Fruit fly (Drosophila melanogaster) whole organism, embryonic: Measurements from ENCODE around the gene yps.

Experiments used
- Atf6 ChIP-seq: fragments of 200-800 bp; sonication (Bioruptor generic); IDR thresholded peaks from 2 replicates; pipeline ENCODE4 v1.3.6; 2022; ENCODE audit warnings: missing biosample characterization, missing genetic modification characterization
- CG10147 ChIP-seq: fragments of 200-800 bp; sonication (Bioruptor generic); optimal IDR thresholded peaks from 2 replicates; lab custom pipeline; 2019; ENCODE audit warnings: missing biosample characterization, mild to moderate bottlenecking, missing genetic modification characterization, moderate library complexity
- CG10209 ChIP-seq: fragments of 200-800 bp; sonication (Bioruptor generic); optimal IDR thresholded peaks from 3 replicates; lab custom pipeline; 2017; ENCODE audit warnings: missing biosample characterization, mild to moderate bottlenecking, missing genetic modification characterization, missing genetic modification reagents
- CG11723 ChIP-seq: fragments of 200-800 bp; sonication (Bioruptor generic); optimal IDR thresholded peaks from 2 replicates; lab custom pipeline; 2017; ENCODE audit warnings: missing biosample characterization, mild to moderate bottlenecking, missing genetic modification characterization
- CG12071 ChIP-seq: fragments of 200-800 bp; sonication (Bioruptor generic); optimal IDR thresholded peaks from 3 replicates; lab custom pipeline; 2018; ENCODE audit warnings: missing biosample characterization, mild to moderate bottlenecking, missing genetic modification characterization
- CG12236 ChIP-seq: fragments of 200-800 bp; sonication (Bioruptor generic); optimal IDR thresholded peaks from 2 replicates; lab custom pipeline; 2016; ENCODE audit warnings: missing biosample characterization, missing genetic modification characterization
- CG12744 ChIP-seq: fragments of 200-800 bp; sonication (Bioruptor generic); optimal IDR thresholded peaks from 2 replicates; lab custom pipeline; 2016; ENCODE audit warnings: missing biosample characterization, missing genetic modification characterization
- CG13123 ChIP-seq: fragments of 200-800 bp; sonication (Bioruptor generic); optimal IDR thresholded peaks from 2 replicates; lab custom pipeline; 2016; ENCODE audit warnings: missing biosample characterization, missing genetic modification characterization
- CG14965 ChIP-seq: fragments of 200-800 bp; sonication (Bioruptor generic); optimal IDR thresholded peaks from 2 replicates; lab custom pipeline; 2016; ENCODE audit warnings: missing biosample characterization, missing genetic modification characterization, borderline replicate concordance
- CG1832 ChIP-seq: fragments of 200-800 bp; sonication (Bioruptor generic); optimal IDR thresholded peaks from 2 replicates; lab custom pipeline; 2017; ENCODE audit warnings: missing biosample characterization, mild to moderate bottlenecking, missing genetic modification characterization, inconsistent platforms
- CG2202 ChIP-seq: fragments of 200-800 bp; sonication (Bioruptor generic); optimal IDR thresholded peaks from 2 replicates; lab custom pipeline; 2018; ENCODE audit warnings: missing biosample characterization, mild to moderate bottlenecking, missing genetic modification characterization
- CG3407 ChIP-seq: fragments of 200-800 bp; sonication (Bioruptor generic); optimal IDR thresholded peaks from 2 replicates; lab custom pipeline; 2018; ENCODE audit warnings: missing biosample characterization, mild to moderate bottlenecking, missing genetic modification characterization
- CG7556 ChIP-seq: fragments of 200-800 bp; sonication (Bioruptor generic); optimal IDR thresholded peaks from 2 replicates; lab custom pipeline; 2017; ENCODE audit warnings: missing biosample characterization, mild to moderate bottlenecking, missing genetic modification characterization
- CG9797 ChIP-seq: fragments of 200-800 bp; sonication (Bioruptor generic); optimal IDR thresholded peaks from 3 replicates; lab custom pipeline; 2018; ENCODE audit warnings: missing biosample characterization, mild to moderate bottlenecking, missing genetic modification characterization
- Drgx ChIP-seq: fragments of 200-800 bp; sonication (Bioruptor generic); IDR thresholded peaks from 2 replicates; pipeline ENCODE4 v1.3.6; 2022; ENCODE audit warnings: missing biosample characterization, missing genetic modification characterization
- ERR ChIP-seq: fragments of 200-800 bp; sonication (Bioruptor generic); optimal IDR thresholded peaks from 2 replicates; lab custom pipeline; 2016; ENCODE audit warnings: missing biosample characterization, missing genetic modification characterization
- Fer2 ChIP-seq: fragments of 200-800 bp; sonication (Bioruptor generic); optimal IDR thresholded peaks from 2 replicates; lab custom pipeline; 2018; ENCODE audit warnings: missing biosample characterization, mild to moderate bottlenecking, missing genetic modification characterization, moderate library complexity
- HLH3B ChIP-seq: fragments of 200-800 bp; sonication (Bioruptor generic); IDR thresholded peaks from 2 replicates; pipeline ENCODE4 v1.3.6; 2022; ENCODE audit warnings: missing biosample characterization, missing genetic modification characterization
- Hr39 ChIP-seq: fragments of >200 bp; optimal IDR thresholded peaks from 2 replicates; lab custom pipeline; 2017
- Lhr ChIP-seq: fragments of 200-800 bp; sonication (Bioruptor generic); optimal IDR thresholded peaks from 3 replicates; lab custom pipeline; 2017; ENCODE audit warnings: mild to moderate bottlenecking, missing biosample characterization, missing genetic modification reagents, missing genetic modification characterization
- MTF-1 ChIP-seq: fragments of 200-800 bp; sonication (Bioruptor generic); optimal IDR thresholded peaks from 2 replicates; lab custom pipeline; 2018; ENCODE audit warnings: missing biosample characterization, mild to moderate bottlenecking, missing genetic modification characterization, borderline replicate concordance
- Max ChIP-seq: fragments of 200-800 bp; sonication (Bioruptor generic); optimal IDR thresholded peaks from 2 replicates; lab custom pipeline; 2016; ENCODE audit warnings: missing biosample characterization, mild to moderate bottlenecking, missing genetic modification characterization
- Meics ChIP-seq: fragments of 200-800 bp; sonication (Bioruptor generic); optimal IDR thresholded peaks from 2 replicates; lab custom pipeline; 2017; ENCODE audit warnings: missing biosample characterization, mild to moderate bottlenecking, missing genetic modification characterization
- Nf-YB ChIP-seq: fragments of 200-800 bp; sonication (Bioruptor generic); optimal IDR thresholded peaks from 3 replicates; lab custom pipeline; 2019; ENCODE audit warnings: missing biosample characterization, mild to moderate bottlenecking, missing genetic modification characterization, moderate library complexity
- Opbp ChIP-seq: fragments of 200-800 bp; sonication (Bioruptor generic); IDR thresholded peaks from 3 replicates; pipeline ENCODE4 v1.3.6; 2022; ENCODE audit warnings: missing biosample characterization, missing genetic modification characterization; ENCODE audit not compliant: partially characterized antibody
- Poxn ChIP-seq: fragments of 200-800 bp; sonication (Bioruptor generic); IDR thresholded peaks from 2 replicates; pipeline ENCODE4 v1.3.6; 2022; ENCODE audit warnings: missing biosample characterization, missing genetic modification characterization
- Sry-δ ChIP-seq: fragments of 200-800 bp; sonication (Bioruptor generic); optimal IDR thresholded peaks from 2 replicates; lab custom pipeline; 2016; ENCODE audit warnings: missing biosample characterization, missing genetic modification characterization
- al ChIP-seq: fragments of 200-800 bp; sonication (Bioruptor generic); IDR thresholded peaks from 2 replicates; pipeline ENCODE4 v1.3.6; 2022; ENCODE audit warnings: missing biosample characterization, missing genetic modification characterization
- az2 ChIP-seq: fragments of 200-800 bp; sonication (Bioruptor generic); optimal IDR thresholded peaks from 3 replicates; lab custom pipeline; 2016; ENCODE audit warnings: missing biosample characterization, missing genetic modification characterization
- bab2 ChIP-seq: fragments of 200-800 bp; sonication (Bioruptor generic); optimal IDR thresholded peaks from 2 replicates; lab custom pipeline; 2016; ENCODE audit warnings: missing biosample characterization, missing genetic modification characterization
- bbx ChIP-seq: fragments of 200-800 bp; sonication (Bioruptor generic); IDR thresholded peaks from 2 replicates; pipeline ENCODE4 v1.3.6; 2022; ENCODE audit warnings: missing biosample characterization, missing genetic modification characterization; ENCODE audit not compliant: partially characterized antibody
- bsh ChIP-seq, 2 experiments: fragments of 200-800 bp; sonication (Bioruptor generic); optimal IDR thresholded peaks; 2 replicates each; lab custom pipeline; 2017 to 2018; ENCODE audit warnings: mild to moderate bottlenecking in 2 of 2, missing biosample characterization in 2 of 2, missing genetic modification characterization in 2 of 2, moderate library complexity in 1 of 2
- disco-r ChIP-seq: fragments of 200-800 bp; sonication (Bioruptor generic); optimal IDR thresholded peaks from 2 replicates; lab custom pipeline; 2016; ENCODE audit warnings: missing biosample characterization, missing genetic modification characterization
- en ChIP-seq: fragments of 200-800 bp; sonication (Bioruptor generic); optimal IDR thresholded peaks from 2 replicates; lab custom pipeline; 2016; ENCODE audit warnings: missing biosample characterization, missing genetic modification characterization
- eyg ChIP-seq: fragments of 200-800 bp; sonication (Bioruptor generic); optimal IDR thresholded peaks from 3 replicates; lab custom pipeline; 2016; ENCODE audit warnings: missing biosample characterization, missing genetic modification characterization
- fru ChIP-seq: fragments of >200 bp; optimal IDR thresholded peaks from 2 replicates; lab custom pipeline; 2017
- fu2 ChIP-seq: fragments of 200-800 bp; sonication (Bioruptor generic); optimal IDR thresholded peaks from 2 replicates; lab custom pipeline; 2016; ENCODE audit warnings: missing biosample characterization, missing genetic modification characterization
- gfzf ChIP-seq: fragments of 200-800 bp; sonication (Bioruptor generic); optimal IDR thresholded peaks from 2 replicates; lab custom pipeline; 2016; ENCODE audit warnings: missing biosample characterization, mild to moderate bottlenecking, missing genetic modification characterization, moderate library complexity
- hbn ChIP-seq: fragments of 200-800 bp; sonication (Bioruptor generic); IDR thresholded peaks from 2 replicates; pipeline ENCODE4 v1.3.6; 2022; ENCODE audit warnings: missing biosample characterization, missing genetic modification characterization; ENCODE audit not compliant: partially characterized antibody
- hth ChIP-seq: fragments of >200 bp; optimal IDR thresholded peaks from 2 replicates; lab custom pipeline; 2017; ENCODE audit warnings: inconsistent platforms
- knrl ChIP-seq: fragments of 200-800 bp; sonication (Bioruptor generic); IDR thresholded peaks from 3 replicates; pipeline ENCODE4 v1.3.6; 2022; ENCODE audit warnings: missing biosample characterization, missing genetic modification characterization; ENCODE audit not compliant: partially characterized antibody
- nerfin-1 ChIP-seq: fragments of 200-800 bp; sonication (Bioruptor generic); optimal IDR thresholded peaks from 3 replicates; lab custom pipeline; 2019; ENCODE audit warnings: missing biosample characterization, mild to moderate bottlenecking, missing genetic modification characterization, moderate library complexity
- p53 ChIP-seq: fragments of 200-800 bp; sonication (Bioruptor generic); optimal IDR thresholded peaks from 2 replicates; lab custom pipeline; 2016; ENCODE audit warnings: missing biosample characterization, missing genetic modification characterization
- peb ChIP-seq: fragments of 200-800 bp; sonication (Bioruptor generic); IDR thresholded peaks from 2 replicates; pipeline ENCODE4 v1.3.6; 2022; ENCODE audit warnings: missing biosample characterization, missing genetic modification characterization
- phol ChIP-seq: fragments of 200-800 bp; sonication (Bioruptor generic); optimal IDR thresholded peaks from 3 replicates; lab custom pipeline; 2018; ENCODE audit warnings: missing biosample characterization, mild to moderate bottlenecking, missing genetic modification characterization, moderate library complexity
- sens-2 ChIP-seq: fragments of 200-800 bp; sonication (Bioruptor generic); IDR thresholded peaks from 2 replicates; pipeline ENCODE4 v1.3.6; 2022; ENCODE audit warnings: missing biosample characterization, missing genetic modification characterization
- sisA ChIP-seq: fragments of 200-800 bp; sonication (Bioruptor generic); IDR thresholded peaks from 2 replicates; pipeline ENCODE4 v1.3.6; 2022; ENCODE audit warnings: missing biosample characterization, missing genetic modification characterization
- slbo ChIP-seq: fragments of 200-800 bp; sonication (Bioruptor generic); IDR thresholded peaks from 2 replicates; pipeline ENCODE4 v1.3.6; 2022; ENCODE audit warnings: missing biosample characterization, missing genetic modification characterization
- tio ChIP-seq: fragments of 200-800 bp; sonication (Bioruptor generic); optimal IDR thresholded peaks from 2 replicates; lab custom pipeline; 2017; ENCODE audit warnings: missing biosample characterization, missing genetic modification characterization, inconsistent platforms
- twi ChIP-seq: fragments of 200-800 bp; optimal IDR thresholded peaks from 2 replicates; lab custom pipeline; 2019; ENCODE audit warnings: missing biosample characterization, mild to moderate bottlenecking, missing genetic modification characterization, moderate library complexity
- vnd ChIP-seq: fragments of 200-800 bp; sonication (Bioruptor generic); IDR thresholded peaks from 3 replicates; pipeline ENCODE4 v1.3.6; 2022; ENCODE audit warnings: missing biosample characterization, missing genetic modification characterization; ENCODE audit not compliant: partially characterized antibody

Gene yps

dm6 chr3L:12136630-12137029 is 11.7 kb upstream of the yps start, which contains the start of the genes CG5645 and Atg12 (continued):
- no peak for TF ChIP-seq peb (GFP tag; lab: Robert Waterston, UW)
- no peak for TF ChIP-seq en (GFP tag; lab: Kevin White, UChicago)
- TF ChIP-seq fru, result no peak
- TF ChIP-seq disco-r, result no peak
- peak; percentile 71 for TF ChIP-seq bbx (GFP tag; lab: Robert Waterston, UW)
- TF ChIP-seq Hr39 (lab: Kevin White, UChicago), result no peak
- TF ChIP-seq hbn (GFP tag; lab: Robert Waterston, UW), result peak; percentile 69
- TF ChIP-seq fu2 (GFP tag; lab: Kevin White, UChicago), result no peak
- no peak for TF ChIP-seq sens-2 (GFP tag; lab: Robert Waterston, UW)
- TF ChIP-seq CG7556, result peak; percentile 52
- TF ChIP-seq MTF-1 (GFP tag; lab: Kevin White, UChicago), result no peak
- TF ChIP-seq HLH3B (GFP tag; lab: Robert Waterston, UW), result peak; percentile 66
- peak; percentile 41; the same call in 1 of the 2 replicates for TF ChIP-seq sisA (GFP tag; lab: Robert Waterston, UW)
- peak; percentile 59 for TF ChIP-seq phol (tag; lab: Kevin White, UChicago)
- peak; percentile 8 for TF ChIP-seq tio (GFP tag; lab: Kevin White, UChicago)
- no peak for TF ChIP-seq Poxn
- TF ChIP-seq slbo (GFP tag; lab: Robert Waterston, UW), result peak; percentile 78
- TF ChIP-seq Atf6 (GFP tag; lab: Robert Waterston, UW), result peak; percentile 61; the same call in 1 of the 2 replicates
- no peak for TF ChIP-seq Nf-YB (GFP tag; lab: Kevin White, UChicago)
- no peak for TF ChIP-seq CG1832 (GFP tag; lab: Kevin White, UChicago)
- TF ChIP-seq al, result peak; percentile 63
- no peak for TF ChIP-seq twi (tag; lab: Kevin White, UChicago)
- TF ChIP-seq vnd (GFP tag; lab: Robert Waterston, UW), result peak; percentile 74
- no peak for TF ChIP-seq CG13123 (GFP tag; lab: Kevin White, UChicago)
- TF ChIP-seq Max (GFP tag; lab: Kevin White, UChicago), result peak; percentile 74
- TF ChIP-seq Sry-δ (GFP tag; lab: Kevin White, UChicago), result peak; percentile 85
- no peak for TF ChIP-seq CG9797 (GFP tag; lab: Kevin White, UChicago)
- TF ChIP-seq CG10147 (GFP tag; lab: Kevin White, UChicago), result peak; percentile 10
- TF ChIP-seq bsh (GFP tag; optimal IDR thresholded peaks at IDR 0.05; lab: Kevin White, UChicago), result peak in 1 of 2 experiments; percentile 47
- TF ChIP-seq Drgx (GFP tag; lab: Robert Waterston, UW), result no peak
- TF ChIP-seq CG12236, result no peak
- no peak for TF ChIP-seq hth (lab: Kevin White, UChicago)
- TF ChIP-seq CG11723 (GFP tag; lab: Kevin White, UChicago), result no peak
- no peak for TF ChIP-seq CG12071 (GFP tag; lab: Kevin White, UChicago)
- peak; percentile 58 for TF ChIP-seq Meics
- TF ChIP-seq Fer2 (tag; lab: Kevin White, UChicago), result no peak
- TF ChIP-seq ERR (GFP tag; lab: Kevin White, UChicago), result no peak
- TF ChIP-seq gfzf, result peak; percentile 1
- TF ChIP-seq CG2202 (tag; lab: Kevin White, UChicago), result no peak
- peak; percentile 10 for TF ChIP-seq nerfin-1 (tag; lab: Kevin White, UChicago)
- TF ChIP-seq CG10209 (GFP tag; lab: Kevin White, UChicago), result no peak
- TF ChIP-seq CG14965, result no peak
- peak; percentile 72; the same call in 2 of the 3 replicates for TF ChIP-seq Opbp (GFP tag; lab: Robert Waterston, UW)
- TF ChIP-seq eyg (GFP tag; lab: Kevin White, UChicago), result no peak
- no peak for TF ChIP-seq CG12744 (GFP tag; lab: Kevin White, UChicago)
- TF ChIP-seq CG3407 (GFP tag; lab: Kevin White, UChicago), result no peak
- TF ChIP-seq Lhr (GFP tag; lab: Kevin White, UChicago), result no peak
- TF ChIP-seq bab2 (GFP tag; lab: Kevin White, UChicago), result peak; percentile 20
- peak; percentile 84 for TF ChIP-seq knrl (GFP tag; lab: Robert Waterston, UW)
- TF ChIP-seq p53 (GFP tag; lab: Kevin White, UChicago), result no peak
- TF ChIP-seq az2, result peak; percentile 49
